Fruit fly (Drosophila melanogaster) whole organism, prepupa: Measurements from ENCODE around the gene Cul6.
A peak's percentile ranks its signal among the peaks of the same experiment; 100 is the strongest.

Experiments
- Blimp-1 ChIP-seq: fragments of 200-800 bp; sonication (Bioruptor generic); optimal IDR thresholded peaks from 3 replicates; lab custom pipeline; 2017; ENCODE audit warnings: missing biosample characterization, missing genetic modification characterization, mild to moderate bottlenecking, moderate library complexity, missing genetic modification reagents
- CG10631 ChIP-seq: fragments of 200-800 bp; sonication (Bioruptor generic); optimal IDR thresholded peaks from 2 replicates; lab custom pipeline; 2016; ENCODE audit warnings: missing biosample characterization, missing genetic modification characterization
- CG10669 ChIP-seq: fragments of 200-800 bp; sonication (Bioruptor generic); optimal IDR thresholded peaks from 3 replicates; lab custom pipeline; 2018; ENCODE audit warnings: missing biosample characterization, mild to moderate bottlenecking, missing genetic modification characterization, moderate library complexity
- CG11294 ChIP-seq: fragments of 200-800 bp; sonication (Bioruptor generic); IDR thresholded peaks from 2 replicates; pipeline ENCODE4 v1.3.6; 2022; ENCODE audit warnings: missing biosample characterization, missing genetic modification characterization
- CG11902 ChIP-seq: fragments of 200-800 bp; sonication (Bioruptor generic); optimal IDR thresholded peaks from 3 replicates; lab custom pipeline; 2016; ENCODE audit warnings: missing biosample characterization, missing genetic modification characterization
- CG1621 ChIP-seq: fragments of 200-800 bp; sonication (Bioruptor generic); optimal IDR thresholded peaks from 3 replicates; lab custom pipeline; 2018; ENCODE audit warnings: missing biosample characterization, mild to moderate bottlenecking, missing genetic modification characterization
- CG16779 ChIP-seq: fragments of 200-800 bp; sonication (Bioruptor generic); optimal IDR thresholded peaks from 3 replicates; lab custom pipeline; 2017; ENCODE audit warnings: missing biosample characterization, mild to moderate bottlenecking, missing genetic modification characterization
- CG3032 ChIP-seq: fragments of 200-800 bp; optimal IDR thresholded peaks from 2 replicates; lab custom pipeline; 2019; ENCODE audit warnings: missing biosample characterization, mild to moderate bottlenecking, missing genetic modification characterization, moderate library complexity
- CG31627 ChIP-seq: fragments of 200-800 bp; sonication (Bioruptor generic); optimal IDR thresholded peaks from 3 replicates; lab custom pipeline; 2016; ENCODE audit warnings: missing biosample characterization, missing genetic modification characterization
- CG32006 ChIP-seq: fragments of 200-800 bp; sonication (Bioruptor generic); optimal IDR thresholded peaks from 3 replicates; lab custom pipeline; 2017; ENCODE audit warnings: missing biosample characterization, mild to moderate bottlenecking, missing genetic modification characterization
- CG6163 ChIP-seq: fragments of 200-800 bp; sonication (Bioruptor generic); IDR thresholded peaks from 3 replicates; pipeline ENCODE4 v1.3.6; 2022; ENCODE audit warnings: missing biosample characterization, missing genetic modification characterization
- CG6276 ChIP-seq: fragments of 200-800 bp; sonication (Bioruptor generic); optimal IDR thresholded peaks from 2 replicates; lab custom pipeline; 2017; ENCODE audit warnings: missing biosample characterization, mild to moderate bottlenecking, missing genetic modification characterization
- CG6792 ChIP-seq: fragments of 200-800 bp; sonication (Bioruptor generic); optimal IDR thresholded peaks from 3 replicates; lab custom pipeline; 2016; ENCODE audit warnings: missing biosample characterization, missing genetic modification characterization
- CG6808 ChIP-seq: fragments of 200-800 bp; sonication (Bioruptor generic); optimal IDR thresholded peaks from 3 replicates; lab custom pipeline; 2017; ENCODE audit warnings: missing biosample characterization, missing genetic modification characterization, mild to moderate bottlenecking, moderate library complexity, missing genetic modification reagents
- CG6854 ChIP-seq: fragments of 200-800 bp; sonication (Bioruptor generic); optimal IDR thresholded peaks from 2 replicates; lab custom pipeline; 2017; ENCODE audit warnings: missing biosample characterization, mild to moderate bottlenecking, missing genetic modification characterization
- CG7368 ChIP-seq: fragments of 200-800 bp; sonication (Bioruptor generic); optimal IDR thresholded peaks from 3 replicates; lab custom pipeline; 2016; ENCODE audit warnings: missing biosample characterization, missing genetic modification characterization
- CG8119 ChIP-seq: fragments of 200-800 bp; sonication (Bioruptor generic); IDR thresholded peaks from 3 replicates; pipeline ENCODE4 v1.3.6; 2022; ENCODE audit warnings: missing biosample characterization, missing genetic modification characterization
- CG8319 ChIP-seq: fragments of 200-800 bp; sonication (Bioruptor generic); optimal IDR thresholded peaks from 3 replicates; lab custom pipeline; 2016; ENCODE audit warnings: missing biosample characterization, missing genetic modification characterization
- CG8632 ChIP-seq: fragments of 200-800 bp; sonication (Bioruptor generic); optimal IDR thresholded peaks from 3 replicates; lab custom pipeline; 2016; ENCODE audit warnings: missing biosample characterization, missing genetic modification characterization
- Eip78C ChIP-seq: fragments of 200-800 bp; sonication (Bioruptor generic); peaks from one replicate; lab custom pipeline; 2016; ENCODE audit warnings: missing biosample characterization, missing genetic modification characterization
- Eip93F ChIP-seq: fragments of 200-800 bp; sonication (Bioruptor generic); optimal IDR thresholded peaks from 2 replicates; lab custom pipeline; 2016; ENCODE audit warnings: missing biosample characterization, mild to moderate bottlenecking, missing genetic modification characterization
- Ets21C ChIP-seq: fragments of 200-800 bp; sonication (Bioruptor generic); optimal IDR thresholded peaks from 3 replicates; lab custom pipeline; 2016; ENCODE audit warnings: missing biosample characterization, missing genetic modification characterization
- Ets96B ChIP-seq: fragments of 200-800 bp; optimal IDR thresholded peaks from 2 replicates; lab custom pipeline; 2019; ENCODE audit warnings: missing biosample characterization, mild to moderate bottlenecking, missing genetic modification characterization, moderate library complexity
- Hr38 ChIP-seq: sonication (Bioruptor generic); optimal IDR thresholded peaks from 2 replicates; lab custom pipeline; 2016; ENCODE audit warnings: missing biosample characterization, missing genetic modification characterization
- Hr39 ChIP-seq: fragments of 200-800 bp; sonication (Bioruptor generic); optimal IDR thresholded peaks from 2 replicates; lab custom pipeline; 2016; ENCODE audit warnings: missing biosample characterization, missing genetic modification characterization
- Hr4 ChIP-seq: fragments of 200-800 bp; sonication (Bioruptor generic); optimal IDR thresholded peaks from 3 replicates; lab custom pipeline; 2016; ENCODE audit warnings: missing biosample characterization, missing genetic modification characterization
- OdsH ChIP-seq: fragments of 200-800 bp; sonication (Bioruptor generic); optimal IDR thresholded peaks from 3 replicates; lab custom pipeline; 2016; ENCODE audit warnings: missing biosample characterization, missing genetic modification characterization
- Smox ChIP-seq: fragments of 200-800 bp; sonication (Bioruptor generic); optimal IDR thresholded peaks from 3 replicates; lab custom pipeline; 2016; ENCODE audit warnings: missing biosample characterization, missing genetic modification characterization
- Sox15 ChIP-seq: fragments of 200-800 bp; sonication (Bioruptor generic); optimal IDR thresholded peaks from 3 replicates; lab custom pipeline; 2016; ENCODE audit warnings: missing biosample characterization, missing genetic modification characterization
- acj6 ChIP-seq: fragments of 200-800 bp; sonication (Bioruptor generic); optimal IDR thresholded peaks from 3 replicates; lab custom pipeline; 2016; ENCODE audit warnings: missing biosample characterization, missing genetic modification characterization
- dac ChIP-seq: fragments of 200-800 bp; sonication (Bioruptor generic); optimal IDR thresholded peaks from 2 replicates; lab custom pipeline; 2017; ENCODE audit warnings: missing biosample characterization, mild to moderate bottlenecking, missing genetic modification characterization
- dsx ChIP-seq: fragments of 200-800 bp; optimal IDR thresholded peaks from 3 replicates; lab custom pipeline; 2019; ENCODE audit warnings: missing biosample characterization, mild to moderate bottlenecking, missing genetic modification characterization, moderate library complexity; ENCODE audit not compliant: poor library complexity, severe bottlenecking
- eg ChIP-seq: fragments of 200-800 bp; sonication (Bioruptor generic); IDR thresholded peaks from 3 replicates; pipeline ENCODE4 v1.3.6; 2022; ENCODE audit warnings: missing biosample characterization, missing genetic modification characterization
- esn ChIP-seq: fragments of 200-800 bp; sonication (Bioruptor generic); optimal IDR thresholded peaks from 2 replicates; lab custom pipeline; 2016; ENCODE audit warnings: missing biosample characterization, mild to moderate bottlenecking, missing genetic modification characterization, moderate library complexity
- fd59A ChIP-seq: fragments of 200-800 bp; sonication (Bioruptor generic); optimal IDR thresholded peaks from 2 replicates; lab custom pipeline; 2017; ENCODE audit warnings: missing biosample characterization, mild to moderate bottlenecking, missing genetic modification characterization, missing genetic modification reagents
- fd85E ChIP-seq: fragments of 200-800 bp; sonication (Bioruptor generic); optimal IDR thresholded peaks from 3 replicates; lab custom pipeline; 2016; ENCODE audit warnings: missing biosample characterization, missing genetic modification characterization
- fkh ChIP-seq: fragments of 200-800 bp; sonication (Bioruptor generic); optimal IDR thresholded peaks from 3 replicates; lab custom pipeline; 2017; ENCODE audit warnings: missing biosample characterization, mild to moderate bottlenecking, missing genetic modification characterization, moderate library complexity
- lz ChIP-seq: fragments of 200-800 bp; sonication (Bioruptor generic); optimal IDR thresholded peaks from 3 replicates; lab custom pipeline; 2016; ENCODE audit warnings: missing biosample characterization, missing genetic modification characterization
- net ChIP-seq: fragments of 200-800 bp; sonication (Bioruptor generic); optimal IDR thresholded peaks from 3 replicates; lab custom pipeline; 2016; ENCODE audit warnings: missing biosample characterization, missing genetic modification characterization
- pdm3 ChIP-seq: fragments of 200-800 bp; sonication (Bioruptor generic); optimal IDR thresholded peaks from 3 replicates; lab custom pipeline; 2016; ENCODE audit warnings: missing biosample characterization, missing genetic modification characterization
- salr ChIP-seq, 2 experiments: fragments of 200-800 bp; sonication (Bioruptor generic); optimal IDR thresholded peaks; 3 replicates each; lab custom pipeline; 2016 to 2018; ENCODE audit warnings: missing biosample characterization in 2 of 2, missing genetic modification characterization in 2 of 2, mild to moderate bottlenecking in 1 of 2
- spab ChIP-seq: fragments of 200-800 bp; sonication (Bioruptor generic); optimal IDR thresholded peaks from 2 replicates; lab custom pipeline; 2017; ENCODE audit warnings: missing biosample characterization, mild to moderate bottlenecking, missing genetic modification characterization, missing genetic modification reagents
- ss ChIP-seq, 2 experiments: fragments of 200-800 bp; sonication (Bioruptor generic); optimal IDR thresholded peaks; 2 replicates in 1 of 2; 3 replicates in 1 of 2; lab custom pipeline; 2017 to 2018; ENCODE audit warnings: mild to moderate bottlenecking in 2 of 2, missing biosample characterization in 2 of 2, missing genetic modification characterization in 2 of 2, moderate library complexity in 1 of 2
- svp ChIP-seq: fragments of 200-800 bp; sonication (Bioruptor generic); peaks from one replicate; lab custom pipeline; 2016; ENCODE audit warnings: missing biosample characterization, missing genetic modification characterization
- topi ChIP-seq: fragments of 200-800 bp; sonication (Bioruptor generic); optimal IDR thresholded peaks from 3 replicates; lab custom pipeline; 2016; ENCODE audit warnings: missing biosample characterization, missing genetic modification characterization
- vri ChIP-seq: fragments of 200-800 bp; sonication (Bioruptor generic); optimal IDR thresholded peaks from 3 replicates; lab custom pipeline; 2016; ENCODE audit warnings: missing biosample characterization, mild to moderate bottlenecking, missing genetic modification characterization

Gene Cul6

dm6 chr3L:13026337-13026736 is 14.9 kb upstream of the Cul6 start, which contains the start of gene Zmynd10:
Zmynd10 (minus strand) TSS chr3L:13026437.
- no peak for TF ChIP-seq Blimp-1 (GFP tag; lab: Kevin White, UChicago)
- no peak for TF ChIP-seq CG10669 (GFP tag; lab: Kevin White, UChicago)
- no peak for TF ChIP-seq OdsH
- no peak for TF ChIP-seq CG11294 (GFP tag; lab: Robert Waterston, UW)
- no peak for TF ChIP-seq fd59A (GFP tag; lab: Kevin White, UChicago)
- TF ChIP-seq CG8119 (GFP tag; lab: Robert Waterston, UW): no peak
- no peak for TF ChIP-seq dsx
- no peak for TF ChIP-seq Eip93F (GFP tag; lab: Kevin White, UChicago)
- TF ChIP-seq CG6163: no peak
- TF ChIP-seq Hr4 (GFP tag; lab: Kevin White, UChicago): no peak
- TF ChIP-seq pdm3 (GFP tag; lab: Kevin White, UChicago): no peak
- no peak for TF ChIP-seq CG11902 (GFP tag; lab: Kevin White, UChicago)

dm6 chr3L:13022854-13023560 is 11.5 kb upstream of the Cul6 start, which contains the start of gene RpS12:
RpS12 (plus strand) TSS chr3L:13023352.
- TF ChIP-seq svp: peak; percentile 65
- peak; percentile 78 for TF ChIP-seq esn
- TF ChIP-seq CG1621: peak; percentile 51
- TF ChIP-seq Ets96B (tag; lab: Kevin White, UChicago): peak; percentile 22
- peak; percentile 0 for TF ChIP-seq CG6276 (GFP tag; lab: Kevin White, UChicago)
- TF ChIP-seq net (GFP tag; lab: Kevin White, UChicago): peak; percentile 79
- TF ChIP-seq CG16779 (tag; lab: Kevin White, UChicago): peak; percentile 12
- TF ChIP-seq spab (GFP tag; lab: Kevin White, UChicago): peak; percentile 26
- peak; percentile 47 for TF ChIP-seq CG6792
- TF ChIP-seq CG8632 (GFP tag; lab: Kevin White, UChicago): peak; percentile 59
- peak; percentile 46 for TF ChIP-seq CG7368 (GFP tag; lab: Kevin White, UChicago)
- peak; percentile 40 for TF ChIP-seq Blimp-1 (GFP tag; lab: Kevin White, UChicago)
- peak; percentile 44 for TF ChIP-seq acj6 (GFP tag; lab: Kevin White, UChicago)
- peak; percentile 3 for TF ChIP-seq dac
- peak; percentile 43 for TF ChIP-seq Smox (GFP tag; lab: Kevin White, UChicago)
- TF ChIP-seq CG31627 (GFP tag; lab: Kevin White, UChicago): peak; percentile 77
- peak; percentile 36 for TF ChIP-seq CG3032 (tag; lab: Kevin White, UChicago)
- no peak; the same call in 2 of the 3 replicates for TF ChIP-seq CG8119 (GFP tag; lab: Robert Waterston, UW)
- TF ChIP-seq Hr4 (GFP tag; lab: Kevin White, UChicago): peak; percentile 53
- TF ChIP-seq fd59A (GFP tag; lab: Kevin White, UChicago): peak; percentile 7
- peak; percentile 90 for TF ChIP-seq CG6854
- peak; percentile 60 to 66 for TF ChIP-seq salr (GFP tag; optimal IDR thresholded peaks at IDR 0.05; lab: Kevin White, UChicago)
- peak; percentile 74 for TF ChIP-seq CG6163
- TF ChIP-seq lz (GFP tag; lab: Kevin White, UChicago): peak; percentile 79
- TF ChIP-seq Hr39: peak; percentile 75
- peak; percentile 38 for TF ChIP-seq CG6808
- peak; percentile 21 for TF ChIP-seq Sox15 (GFP tag; lab: Kevin White, UChicago)
- TF ChIP-seq pdm3 (GFP tag; lab: Kevin White, UChicago): peak; percentile 63
- peak; percentile 47 for TF ChIP-seq Ets21C (GFP tag; lab: Kevin White, UChicago)
- TF ChIP-seq Hr38: no peak
- peak; percentile 74 for TF ChIP-seq vri (GFP tag; lab: Kevin White, UChicago)
- TF ChIP-seq eg (GFP tag; lab: Robert Waterston, UW): peak; percentile 47
- TF ChIP-seq dsx: no peak
- TF ChIP-seq OdsH: peak; percentile 57
- TF ChIP-seq fkh: peak; percentile 25
- TF ChIP-seq topi (GFP tag; lab: Kevin White, UChicago): peak; percentile 56
- TF ChIP-seq fd85E (GFP tag; lab: Kevin White, UChicago): peak; percentile 79
- no peak for TF ChIP-seq Eip93F (GFP tag; lab: Kevin White, UChicago)
- peak; percentile 81 for TF ChIP-seq Eip78C (GFP tag; lab: Kevin White, UChicago)
- peak; percentile 48 for TF ChIP-seq CG32006
- TF ChIP-seq CG10631 (GFP tag; lab: Kevin White, UChicago): peak; percentile 69
- TF ChIP-seq CG8319: peak; percentile 44
- TF ChIP-seq CG11902 (GFP tag; lab: Kevin White, UChicago): no peak
- TF ChIP-seq ss (GFP tag; optimal IDR thresholded peaks at IDR 0.05; lab: Kevin White, UChicago): peak in 1 of 2 experiments; percentile 71
